Fruit fly (Drosophila melanogaster) S2 (cell line): ENCODE measurements around the gene CG5435.

ENCODE experiments used
- CG8478 ChIP-seq: fragments of >200 bp; optimal IDR thresholded peaks from 2 replicates; lab custom pipeline; 2018
- CTCF ChIP-seq, 2 experiments: fragments of >200 bp; optimal IDR thresholded peaks; 2 replicates each; lab custom pipeline; 2018

CG5435 gene

DNA sequence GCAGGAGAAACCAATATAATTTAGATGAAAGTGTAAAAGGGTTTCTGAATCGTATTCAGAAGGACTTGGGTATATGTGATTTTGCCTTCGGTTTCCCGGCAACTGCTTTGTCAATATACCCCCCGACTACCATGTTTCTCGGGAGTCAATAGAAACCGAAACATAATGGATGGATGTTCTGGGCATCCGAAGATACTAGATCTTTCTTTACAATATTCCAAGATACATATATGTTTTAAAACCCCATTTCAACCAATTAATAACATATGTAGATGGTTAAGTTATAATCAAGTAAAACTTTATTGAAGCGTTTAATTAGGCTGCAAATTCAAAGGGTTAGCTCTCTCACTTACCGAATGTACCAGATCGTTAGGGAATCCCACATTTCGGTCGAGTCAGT, at the start of gene CG5435:
TSS of gene CG5435 (minus strand) at position 101 of the 400 bp plus-strand sequence.
- TF ChIP-seq CTCF (optimal IDR thresholded peaks at IDR 0.05; lab: Kevin White, UChicago) (no peak), CG8478 (lab: Kevin White, UChicago) (no peak)

DNA sequence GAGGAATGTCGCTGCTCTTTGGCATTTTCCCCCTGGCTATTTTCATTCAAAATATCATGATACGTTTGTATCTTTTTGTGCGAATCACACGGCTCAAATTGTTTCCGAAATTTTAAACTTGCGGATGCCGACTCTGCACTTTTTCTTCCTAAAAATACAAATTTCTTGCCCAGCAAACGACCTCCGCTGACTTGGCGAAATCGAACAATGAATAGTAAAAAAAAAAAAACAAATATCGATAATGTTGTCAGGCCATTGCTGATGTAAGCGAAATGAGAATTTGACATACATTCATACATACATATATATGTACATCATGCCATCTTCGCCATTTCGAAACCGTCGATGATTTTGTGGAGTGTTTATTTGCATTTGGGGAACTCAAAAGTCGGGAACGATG, 49.3 kb upstream of the CG5435 start:
- TF ChIP-seq CTCF (optimal IDR thresholded peaks at IDR 0.05; lab: Kevin White, UChicago) (no peak), CG8478 (lab: Kevin White, UChicago) (no peak)

DNA sequence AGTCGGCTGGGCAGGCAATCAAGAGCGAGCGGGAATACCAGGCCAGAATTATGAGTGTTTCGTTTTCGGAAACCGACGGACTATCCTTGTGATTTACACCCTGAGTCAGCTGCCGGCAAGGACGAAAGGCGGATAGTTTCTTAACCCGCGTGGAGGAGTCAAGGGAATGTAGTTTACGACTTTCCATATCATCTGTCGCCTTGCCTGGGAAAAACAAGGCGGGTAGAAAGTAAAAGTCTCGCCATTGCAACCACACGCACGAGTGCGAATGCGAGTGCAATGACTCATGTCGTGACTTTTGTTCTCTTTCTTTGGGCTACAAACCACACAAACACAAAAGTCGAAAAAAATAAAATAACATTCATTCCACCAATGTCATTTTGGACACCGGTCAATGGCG, 47.8 kb upstream of the CG5435 start:
- no peak for TF ChIP-seq CTCF (optimal IDR thresholded peaks at IDR 0.05; lab: Kevin White, UChicago)
- TF ChIP-seq CG8478 (lab: Kevin White, UChicago) = no peak

DNA sequence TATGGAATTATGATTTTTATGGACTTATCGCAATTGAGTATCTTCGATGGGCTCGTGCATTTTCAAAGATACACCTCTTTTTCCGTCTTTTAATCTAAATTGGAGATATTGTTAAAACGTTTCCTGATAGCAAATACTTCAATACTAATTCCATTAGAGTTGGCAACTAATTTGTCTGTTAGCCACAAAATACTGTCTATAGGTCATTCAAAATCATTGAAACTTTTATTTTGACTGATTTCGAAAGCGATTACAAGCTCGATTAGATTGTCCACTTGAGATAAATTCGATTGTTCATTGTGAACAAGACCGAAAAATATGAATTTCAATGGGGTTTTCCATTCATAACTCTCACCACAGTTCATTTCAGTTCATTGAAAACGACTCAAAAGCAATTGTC, 45.4 kb upstream of the CG5435 start:
- TF ChIP-seq CTCF (optimal IDR thresholded peaks at IDR 0.05; lab: Kevin White, UChicago) = no peak
- TF ChIP-seq CG8478 (lab: Kevin White, UChicago) = no peak

DNA sequence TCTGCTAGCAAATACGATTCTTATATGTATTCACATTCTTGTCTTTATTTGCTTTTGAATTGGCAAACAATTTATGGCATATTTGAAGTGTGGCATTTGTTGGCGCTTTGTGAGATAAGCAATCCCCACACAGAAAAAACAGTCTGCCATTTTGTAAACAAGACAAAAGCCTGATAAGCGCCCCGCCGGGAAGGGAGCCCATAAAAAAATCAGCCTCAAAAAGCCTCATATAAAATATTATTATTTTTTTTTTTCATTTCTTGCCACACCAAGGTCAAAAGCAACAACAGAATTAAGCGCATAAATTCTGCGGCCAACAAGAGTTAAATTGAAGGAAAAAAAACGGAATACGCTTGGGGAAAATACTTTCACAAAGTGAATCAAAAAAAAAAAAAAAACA, 44.6 kb upstream of the CG5435 start:
- TF ChIP-seq CTCF (optimal IDR thresholded peaks at IDR 0.05; lab: Kevin White, UChicago) (no peak), CG8478 (lab: Kevin White, UChicago) (no peak)

DNA sequence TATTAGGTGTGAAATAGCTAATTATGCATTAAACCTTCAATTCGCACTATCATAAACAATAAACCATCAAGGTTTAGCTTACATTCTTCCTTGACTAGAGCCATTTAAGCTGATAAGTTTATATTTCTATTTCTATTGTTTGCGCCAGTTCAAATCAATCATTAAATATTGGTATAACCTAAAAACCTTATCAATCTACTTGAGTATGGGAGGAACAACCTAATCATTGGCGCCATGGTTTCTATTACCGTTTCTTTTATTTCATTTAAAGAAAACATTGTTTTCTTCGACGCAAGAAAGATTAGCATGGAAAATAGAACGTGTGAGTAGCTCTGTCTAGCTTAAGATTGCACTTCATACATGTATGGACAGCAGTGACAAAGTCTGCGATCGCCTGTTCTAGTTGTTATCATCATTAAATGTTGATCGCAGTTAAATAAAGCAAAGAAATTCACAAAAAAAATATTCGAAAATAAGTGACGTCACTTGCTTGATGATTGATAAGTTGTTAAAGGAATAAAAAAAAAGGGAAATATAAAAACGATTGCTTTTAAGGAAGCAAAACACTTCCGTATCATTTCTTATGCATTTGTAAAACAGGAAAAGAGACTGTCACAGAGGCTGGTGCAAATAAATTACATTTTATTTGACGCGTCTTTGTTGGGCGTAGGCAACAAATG, 43.7 kb upstream of the CG5435 start:
- TF ChIP-seq CG8478 (lab: Kevin White, UChicago) (no peak), CTCF (optimal IDR thresholded peaks at IDR 0.05; lab: Kevin White, UChicago) (no peak)

DNA sequence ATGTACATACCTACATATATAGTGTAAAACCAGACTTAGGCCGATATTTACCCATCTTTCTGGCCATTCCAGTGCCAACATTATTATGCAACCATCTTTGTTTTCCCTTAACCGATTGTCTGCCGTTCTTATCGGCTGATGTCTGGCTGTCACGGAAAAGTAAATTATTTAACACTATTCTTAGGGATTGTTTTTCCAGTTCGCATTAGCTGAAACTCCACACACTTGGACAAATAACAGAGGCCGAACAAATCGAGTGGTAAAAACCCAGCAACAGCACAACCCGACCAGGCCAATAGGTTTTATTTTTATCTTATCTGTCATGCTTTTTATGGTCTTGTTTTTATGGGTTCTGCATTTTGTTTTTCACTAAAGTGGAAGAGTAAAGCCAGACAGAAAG, 42.9 kb upstream of the CG5435 start:
- TF ChIP-seq CTCF (optimal IDR thresholded peaks at IDR 0.05; lab: Kevin White, UChicago) (no peak), CG8478 (lab: Kevin White, UChicago) (no peak)

DNA sequence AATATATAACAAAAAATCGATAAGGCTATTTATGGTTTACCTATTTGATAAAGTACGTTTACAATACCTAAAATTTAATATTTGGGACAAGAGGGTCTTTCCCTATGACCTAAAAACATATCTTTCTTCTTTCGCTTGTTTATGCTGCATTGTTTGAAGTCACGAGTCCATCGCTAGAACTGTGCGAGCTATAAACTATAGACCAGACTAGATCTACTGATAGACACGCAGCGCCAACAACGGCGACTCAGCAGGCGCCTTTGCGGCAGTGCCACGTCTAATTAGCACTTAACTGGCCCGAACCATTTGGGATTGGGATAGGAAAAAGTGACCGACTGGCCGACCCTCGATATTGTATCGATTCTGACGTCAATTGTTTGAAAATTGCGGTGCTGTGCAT, 42.3 kb upstream of the CG5435 start:
- TF ChIP-seq CTCF (optimal IDR thresholded peaks at IDR 0.05; lab: Kevin White, UChicago) = no peak
- no peak for TF ChIP-seq CG8478 (lab: Kevin White, UChicago)

DNA sequence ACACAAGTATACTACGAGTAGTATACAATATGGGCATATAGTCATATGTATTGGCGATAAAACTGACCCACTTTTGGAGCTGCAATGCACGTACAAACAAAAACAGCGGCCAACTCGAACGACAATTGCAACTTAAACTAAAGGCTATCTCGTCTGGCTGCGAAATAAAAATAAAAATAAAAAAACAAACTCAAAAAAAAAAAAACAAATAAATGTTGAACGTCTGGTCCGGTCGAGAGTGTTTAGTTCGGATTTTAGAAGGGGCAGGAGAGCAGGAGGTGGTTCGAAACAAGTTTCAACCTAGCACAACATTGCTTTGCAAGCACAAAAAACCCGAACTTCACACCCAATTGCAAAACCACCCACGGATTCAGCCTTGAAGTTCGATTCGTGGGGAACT, 41.2 kb upstream of the CG5435 start:
- TF ChIP-seq CTCF (optimal IDR thresholded peaks at IDR 0.05; lab: Kevin White, UChicago) (no peak), CG8478 (lab: Kevin White, UChicago) (no peak)

DNA sequence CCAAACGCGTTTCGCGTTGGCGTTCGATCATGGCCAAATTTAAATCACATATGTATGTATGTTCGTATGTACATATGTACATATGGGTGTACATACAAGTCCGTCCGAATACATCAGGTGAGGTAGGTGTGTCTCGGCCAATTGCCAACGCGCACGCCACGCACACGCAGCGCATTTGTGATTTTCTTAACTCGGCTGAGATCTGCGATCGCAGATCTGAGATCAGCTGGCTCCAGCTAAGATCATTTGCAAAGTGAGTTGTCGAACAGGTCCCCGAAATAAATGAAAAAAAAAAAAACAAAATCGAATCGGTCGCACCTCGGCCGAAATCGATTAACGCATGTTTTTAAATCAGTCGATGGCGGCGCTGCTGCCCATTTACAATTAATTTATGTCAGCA, 38.5 kb upstream of the CG5435 start:
- no peak for TF ChIP-seq CG8478 (lab: Kevin White, UChicago)
- TF ChIP-seq CTCF (optimal IDR thresholded peaks at IDR 0.05; lab: Kevin White, UChicago) = no peak

DNA sequence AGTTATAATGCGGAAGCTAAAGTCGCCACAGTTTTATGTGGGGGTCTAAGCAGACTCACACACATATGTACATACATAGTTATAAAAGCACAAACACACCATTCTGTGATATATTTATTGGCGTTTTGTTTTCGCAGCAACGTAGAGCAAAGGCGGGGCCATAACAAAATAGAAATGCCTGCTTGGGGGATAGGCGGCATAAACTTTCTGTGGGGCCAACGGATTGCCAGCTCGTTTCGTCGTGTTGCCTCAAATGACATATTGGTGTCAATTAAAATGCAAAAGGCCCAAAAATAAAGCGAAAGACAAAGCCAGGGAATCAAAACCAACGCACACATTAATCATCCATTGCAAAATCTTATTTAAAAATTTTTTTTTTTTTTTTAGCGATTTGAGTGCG, 38.1 kb upstream of the CG5435 start:
- no peak for TF ChIP-seq CTCF (optimal IDR thresholded peaks at IDR 0.05; lab: Kevin White, UChicago)
- no peak for TF ChIP-seq CG8478 (lab: Kevin White, UChicago)

DNA sequence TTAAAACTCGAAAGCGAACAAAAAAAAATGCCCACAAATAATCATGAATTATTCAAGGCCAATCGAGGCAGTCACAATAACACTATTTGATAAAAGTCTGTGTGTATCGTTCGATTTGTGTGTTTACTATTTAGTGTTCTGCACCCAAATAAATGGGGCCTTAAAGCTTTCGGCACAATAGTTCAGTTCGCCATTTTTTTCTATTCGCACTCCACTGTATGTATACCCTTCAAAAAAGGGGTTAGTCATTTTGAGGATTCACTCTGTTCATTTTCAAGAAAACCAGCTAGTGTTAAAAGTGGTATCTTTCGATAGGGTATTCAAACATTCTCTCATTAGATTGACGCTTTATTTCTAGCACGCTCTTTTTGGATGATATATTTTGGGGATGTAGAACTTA, 37.0 kb upstream of the CG5435 start:
- TF ChIP-seq CTCF (optimal IDR thresholded peaks at IDR 0.05; lab: Kevin White, UChicago) (no peak), CG8478 (lab: Kevin White, UChicago) (no peak)

DNA sequence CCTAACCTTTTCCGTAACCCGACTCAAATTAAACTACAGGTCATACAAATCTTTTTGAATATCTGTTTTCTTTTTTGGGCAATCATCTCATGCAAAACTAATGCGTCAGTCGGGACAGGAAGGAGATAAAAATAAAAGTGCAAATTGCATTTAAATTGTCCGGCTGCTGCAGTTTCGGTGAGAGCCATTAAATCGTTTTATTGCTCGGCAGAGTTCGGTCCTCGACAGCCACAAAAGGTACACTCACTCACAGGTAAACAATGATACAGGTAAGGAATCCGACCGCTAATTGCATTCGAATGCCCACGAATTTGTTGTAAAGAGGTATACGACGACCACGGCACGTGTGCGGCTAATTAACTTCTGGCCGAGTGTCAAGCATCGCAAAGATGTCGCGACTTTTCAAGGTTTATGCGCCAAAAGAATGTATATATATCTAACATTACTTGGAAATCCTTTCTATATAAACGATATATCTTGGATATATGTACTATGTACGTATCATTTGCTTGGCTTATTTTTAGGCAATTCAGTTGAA, 35.9 kb upstream of the CG5435 start:
- no peak for TF ChIP-seq CG8478 (lab: Kevin White, UChicago)
- TF ChIP-seq CTCF (optimal IDR thresholded peaks at IDR 0.05; lab: Kevin White, UChicago) = no peak

DNA sequence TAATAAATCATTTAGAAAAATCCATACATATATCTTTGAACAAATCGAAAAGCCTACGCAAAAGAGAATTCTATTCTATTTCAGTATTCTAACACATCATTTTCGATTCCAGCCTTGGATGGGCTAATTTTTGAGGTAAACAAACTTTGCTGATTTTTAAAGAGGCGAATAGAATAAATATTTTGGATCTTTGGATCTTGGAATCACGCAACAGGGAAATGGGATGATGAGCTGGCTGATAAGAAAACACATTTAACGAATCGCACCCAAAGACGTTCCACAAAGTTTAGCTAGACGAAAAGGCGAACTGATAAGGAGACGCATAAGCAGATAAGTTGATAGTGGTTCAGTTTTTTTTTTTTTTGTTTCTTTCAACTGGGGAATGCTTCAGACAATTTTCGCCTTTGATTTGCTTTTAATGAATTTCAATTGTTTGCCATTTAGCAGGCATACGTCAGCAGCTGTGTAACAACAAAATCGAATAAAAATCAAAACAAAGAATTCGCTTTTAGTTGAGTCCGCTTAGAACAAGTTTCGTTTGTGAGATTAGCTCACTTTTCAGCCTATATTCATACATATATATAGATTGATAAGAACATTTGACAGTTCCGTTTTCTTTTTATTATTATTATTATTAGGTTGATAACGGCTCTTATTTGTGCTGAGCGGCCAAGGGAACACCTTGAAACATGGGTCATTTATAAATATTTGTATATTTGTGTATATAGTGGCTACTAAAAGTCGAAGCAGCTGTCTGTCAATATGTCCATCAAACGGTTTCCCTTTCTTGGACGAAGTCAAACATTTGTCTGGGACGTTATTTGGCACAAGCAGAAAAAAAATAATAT, 34.7 kb upstream of the CG5435 start:
- TF ChIP-seq CG8478 (lab: Kevin White, UChicago) (no peak), CTCF (optimal IDR thresholded peaks at IDR 0.05; lab: Kevin White, UChicago) (no peak)

DNA sequence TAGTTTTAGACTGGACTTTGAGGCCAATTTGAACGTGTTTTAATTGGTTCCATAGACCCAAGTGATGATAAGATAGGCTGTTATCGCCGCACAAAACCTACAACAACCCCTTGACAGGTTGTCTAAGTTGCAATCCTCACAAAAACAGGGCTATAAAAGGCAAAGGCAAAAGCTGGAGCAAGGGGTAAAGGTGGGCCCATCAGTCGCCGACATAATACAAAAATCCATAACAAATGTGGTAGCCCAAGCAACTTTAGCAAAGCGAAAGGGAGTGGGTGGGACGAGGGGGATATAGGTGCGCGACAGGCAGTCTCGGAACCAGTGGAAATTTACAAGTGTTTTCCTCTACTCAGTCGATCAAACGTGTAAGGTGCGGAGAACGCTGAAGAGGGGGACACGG, 33.4 kb upstream of the CG5435 start:
- TF ChIP-seq CTCF (optimal IDR thresholded peaks at IDR 0.05; lab: Kevin White, UChicago) (no peak), CG8478 (lab: Kevin White, UChicago) (no peak)
